Worm (Caenorhabditis elegans): Measurements from ENCODE around the gene cuc-1.

DNA sequence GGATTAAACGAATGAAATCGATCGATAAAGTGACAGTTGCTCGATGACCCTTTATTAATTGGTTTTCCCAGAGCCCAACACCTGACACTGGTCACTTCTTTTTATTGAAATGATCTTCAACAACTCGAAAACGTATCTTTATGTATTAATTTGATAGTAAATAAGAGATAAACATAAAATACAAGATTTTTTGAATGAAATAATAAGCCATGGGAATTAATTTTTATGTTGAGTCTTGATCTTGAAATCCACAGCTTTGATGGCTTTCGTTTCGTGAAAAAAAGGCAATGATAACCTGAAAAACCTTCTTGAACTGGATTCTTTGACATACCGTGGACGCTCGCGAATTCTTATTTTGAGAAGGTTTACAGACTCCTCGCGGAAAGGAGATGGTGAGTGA lies 46.7 kb upstream of the cuc-1 start, which contains the start of gene pcp-5:
- TF ChIP-seq him-1 (tag; optimal IDR thresholded peaks at IDR 0.05) (no peak), W03F9.2 (tag; optimal IDR thresholded peaks at IDR 0.05) (no peak), dao-5 (tag; optimal IDR thresholded peaks at IDR 0.05) (no peak)

All from whole organism, L4/young adult.